Worm (Caenorhabditis elegans): ENCODE data around the gene hmit-1.1.
A peak's percentile ranks its signal among the peaks of the same experiment; 100 is the strongest.

hmit-1.1 gene

DNA sequence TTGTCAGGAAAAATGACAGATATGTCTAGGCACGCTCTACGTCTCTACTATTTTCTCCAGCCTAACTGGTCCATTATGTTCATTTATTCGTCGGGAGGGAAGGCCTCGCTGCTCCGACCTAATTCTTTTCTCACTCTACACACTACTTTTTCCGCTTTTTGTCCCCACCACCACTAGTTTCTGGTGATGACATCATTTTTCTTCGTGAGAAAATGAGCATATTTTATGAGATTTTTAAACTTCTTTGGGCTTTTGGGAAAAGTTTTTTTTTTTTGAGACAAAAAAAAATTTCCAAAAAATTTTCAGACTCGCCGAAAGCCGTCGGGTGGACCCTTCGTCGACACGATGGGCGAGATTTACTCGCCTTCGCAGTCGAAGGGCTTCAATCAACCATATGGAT is 24.6 kb upstream of the hmit-1.1 start, which contains the start of gene slo-1:
TSS of gene slo-1 (plus strand) at position 301 of the 400 bp plus-strand sequence.
- TF ChIP-seq ZK546.5 (tag; optimal IDR thresholded peaks at IDR 0.05): no peak

DNA sequence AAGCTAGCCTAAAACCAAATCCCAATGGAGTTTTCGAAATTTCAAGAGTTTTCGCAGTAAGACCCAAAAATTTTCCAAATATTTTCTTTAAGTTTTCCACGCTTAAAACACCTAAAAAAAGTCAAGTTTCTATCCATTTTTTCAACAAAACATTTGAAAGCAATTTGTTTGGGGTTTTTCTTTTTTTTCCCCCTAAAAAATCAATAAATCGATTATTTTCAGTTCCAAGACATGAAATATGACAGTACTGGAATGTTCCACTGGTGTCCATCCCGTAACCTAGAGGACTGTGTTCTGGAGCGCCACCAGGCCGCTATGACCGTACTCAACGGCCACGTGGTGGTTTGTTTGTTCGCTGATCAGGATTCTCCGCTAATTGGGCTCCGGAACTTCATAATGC is 12.0 kb upstream of the hmit-1.1 start:
- TF ChIP-seq lsy-12 (tag; optimal IDR thresholded peaks at IDR 0.05) (no peak), ceh-28 (tag; optimal IDR thresholded peaks at IDR 0.05) (peak; percentile 56), elt-3 (tag; optimal IDR thresholded peaks at IDR 0.05) (no peak), aly-2 (tag; optimal IDR thresholded peaks at IDR 0.05) (no peak), elt-2 (tag; optimal IDR thresholded peaks at IDR 0.05) (no peak), hmg-11 (tag; optimal IDR thresholded peaks at IDR 0.05) (no peak)

- TF ChIP-seq ztf-4 (tag; optimal IDR thresholded peaks at IDR 0.05): no peak
- TF ChIP-seq fkh-2 (tag; optimal IDR thresholded peaks at IDR 0.05): no peak
- no peak for TF ChIP-seq nhr-77 (tag; optimal IDR thresholded peaks at IDR 0.05)
- no peak for TF ChIP-seq skn-1 (tag; optimal IDR thresholded peaks at IDR 0.05)
- TF ChIP-seq lsy-12 (tag; optimal IDR thresholded peaks at IDR 0.05): no peak
- no peak for TF ChIP-seq pha-4 (tag; optimal IDR thresholded peaks at IDR 0.05)
- TF ChIP-seq nhr-11 (tag; optimal IDR thresholded peaks at IDR 0.05): no peak
- TF ChIP-seq ceh-28 (tag; optimal IDR thresholded peaks at IDR 0.05): no peak
- no peak for TF ChIP-seq aly-2 (tag; optimal IDR thresholded peaks at IDR 0.05)
- no peak for TF ChIP-seq nfya-1 (tag; optimal IDR thresholded peaks at IDR 0.05; ENCODE audit: insufficient read depth)
- no peak for TF ChIP-seq tbx-2 (tag; optimal IDR thresholded peaks at IDR 0.05)
- TF ChIP-seq lin-15B (tag; optimal IDR thresholded peaks at IDR 0.05): no peak
- TF ChIP-seq elt-1 (tag; optimal IDR thresholded peaks at IDR 0.05): no peak
- no peak for TF ChIP-seq unc-39 (tag; optimal IDR thresholded peaks at IDR 0.05)
These were observed 9.8 kb upstream of the hmit-1.1 start for ce11 chrV:18506772-18507171.

ce11 chrV:18508564-18508963 is 8.0 kb upstream of the hmit-1.1 start, which contains the start of gene Y51A2D.1:
Y51A2D.1 (plus strand) TSS chrV:18508864.
- TF ChIP-seq tbx-2 (tag; optimal IDR thresholded peaks at IDR 0.05) (no peak), fkh-2 (tag; optimal IDR thresholded peaks at IDR 0.05) (no peak), nhr-11 (tag; optimal IDR thresholded peaks at IDR 0.05) (no peak), nhr-28 (tag; optimal IDR thresholded peaks at IDR 0.05) (no peak), zag-1 (tag; optimal IDR thresholded peaks at IDR 0.05) (no peak), aly-2 (tag; optimal IDR thresholded peaks at IDR 0.05) (no peak), ama-1 (optimal IDR thresholded peaks at IDR 0.05) (no peak), elt-3 (tag; optimal IDR thresholded peaks at IDR 0.05) (no peak), ztf-11 (tag; optimal IDR thresholded peaks at IDR 0.05) (no peak), fkh-10 (GFP tag; optimal IDR thresholded peaks at IDR 0.05) (no peak), ceh-9 (tag; optimal IDR thresholded peaks at IDR 0.05) (no peak), ceh-16 (tag; optimal IDR thresholded peaks at IDR 0.05) (no peak)

DNA sequence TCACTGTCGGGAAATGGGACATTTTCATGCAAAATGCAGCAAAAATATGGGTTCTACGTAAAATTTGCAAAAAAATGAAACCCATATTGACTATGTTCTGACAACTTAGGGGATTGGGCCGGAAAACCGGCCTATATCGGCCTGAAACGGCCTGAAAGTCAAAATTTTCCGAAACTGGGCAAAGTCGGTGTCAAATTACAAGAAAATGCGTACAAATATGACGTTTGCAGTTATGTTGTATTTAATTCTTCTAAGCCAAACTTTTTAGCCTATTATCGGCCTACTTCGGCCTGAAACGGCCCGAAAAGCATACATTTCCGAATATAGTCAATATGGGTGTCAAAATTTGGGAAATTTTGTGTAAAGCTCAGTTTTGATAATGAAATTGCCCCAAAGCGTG is 4.7 kb upstream of the hmit-1.1 start:
- no peak for TF ChIP-seq hmg-11 (tag; optimal IDR thresholded peaks at IDR 0.05)
- no peak for TF ChIP-seq ztf-11 (tag; optimal IDR thresholded peaks at IDR 0.05)
- TF ChIP-seq sea-2 (GFP tag; optimal IDR thresholded peaks at IDR 0.05): no peak
- no peak for TF ChIP-seq ama-1 (optimal IDR thresholded peaks at IDR 0.05)
- no peak for TF ChIP-seq snpc-4 (tag; optimal IDR thresholded peaks at IDR 0.05)
- no peak for TF ChIP-seq nhr-76 (tag; optimal IDR thresholded peaks at IDR 0.05)
- no peak for TF ChIP-seq ceh-82 (tag; optimal IDR thresholded peaks at IDR 0.05)
- TF ChIP-seq unc-62 (GFP tag; optimal IDR thresholded peaks at IDR 0.05): no peak
- no peak for TF ChIP-seq nhr-25 (tag; optimal IDR thresholded peaks at IDR 0.05)
- TF ChIP-seq fkh-10 (GFP tag; optimal IDR thresholded peaks at IDR 0.05): no peak
- no peak for TF ChIP-seq lin-15B (tag; optimal IDR thresholded peaks at IDR 0.05)
- no peak for TF ChIP-seq pqm-1 (tag; optimal IDR thresholded peaks at IDR 0.05)
- no peak for TF ChIP-seq nhr-23 (tag; optimal IDR thresholded peaks at IDR 0.05)
- TF ChIP-seq ztf-4 (tag; optimal IDR thresholded peaks at IDR 0.05): no peak
- TF ChIP-seq elt-2 (tag; optimal IDR thresholded peaks at IDR 0.05): no peak
- TF ChIP-seq egl-5 (tag; optimal IDR thresholded peaks at IDR 0.05): no peak

DNA sequence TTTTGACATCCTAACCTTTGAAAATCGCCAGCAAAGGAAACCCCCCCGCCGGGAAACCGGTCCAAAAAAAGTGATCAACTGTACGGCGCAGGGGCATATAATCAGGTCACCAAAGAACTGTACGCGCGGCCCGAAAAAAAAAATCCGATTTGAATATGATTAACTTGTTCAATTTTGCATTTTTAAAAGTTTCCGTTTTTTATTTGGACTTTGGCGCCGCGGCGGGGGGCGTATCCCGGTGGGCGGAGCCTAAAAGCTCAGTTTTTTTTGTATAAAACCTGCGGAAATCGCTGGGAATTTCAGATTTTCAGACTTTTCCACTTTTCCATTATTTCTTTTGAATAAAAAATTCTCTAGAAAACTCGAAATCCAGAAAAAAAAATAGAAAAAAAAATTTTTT is 7.9 kb downstream of the hmit-1.1 start, which contains the start of gene hmit-1.2:
TSS of gene hmit-1.2 (plus strand) at position 301 of the 400 bp plus-strand sequence.
- TF ChIP-seq aly-2 (tag; optimal IDR thresholded peaks at IDR 0.05): no peak
